Fruit fly (Drosophila melanogaster): ENCODE measurements around the gene CG14711.

Gene CG14711

dm6 chr3R:11670888-11671287, 47.7 kb downstream of the CG14711 start:
- no peak for TF ChIP-seq ey (GFP tag; optimal IDR thresholded peaks at IDR 0.05)
- TF ChIP-seq br (GFP tag; optimal IDR thresholded peaks at IDR 0.05), result no peak
- TF ChIP-seq brk (GFP tag; optimal IDR thresholded peaks at IDR 0.05), result no peak
- TF ChIP-seq Abd-B (GFP tag; optimal IDR thresholded peaks at IDR 0.05), result no peak
- TF ChIP-seq jim (GFP tag; optimal IDR thresholded peaks at IDR 0.05), result no peak
- no peak for TF ChIP-seq fru (GFP tag; optimal IDR thresholded peaks at IDR 0.05)
- no peak for TF ChIP-seq sage (GFP tag; optimal IDR thresholded peaks at IDR 0.05)
- no peak for TF ChIP-seq CG32264 (GFP tag; optimal IDR thresholded peaks at IDR 0.05)
- TF ChIP-seq Rel (GFP tag; optimal IDR thresholded peaks at IDR 0.05), result no peak
- no peak for TF ChIP-seq Rel (tag; optimal IDR thresholded peaks at IDR 0.05)
- TF ChIP-seq HLH106 (tag; optimal IDR thresholded peaks at IDR 0.05), result no peak

DNA sequence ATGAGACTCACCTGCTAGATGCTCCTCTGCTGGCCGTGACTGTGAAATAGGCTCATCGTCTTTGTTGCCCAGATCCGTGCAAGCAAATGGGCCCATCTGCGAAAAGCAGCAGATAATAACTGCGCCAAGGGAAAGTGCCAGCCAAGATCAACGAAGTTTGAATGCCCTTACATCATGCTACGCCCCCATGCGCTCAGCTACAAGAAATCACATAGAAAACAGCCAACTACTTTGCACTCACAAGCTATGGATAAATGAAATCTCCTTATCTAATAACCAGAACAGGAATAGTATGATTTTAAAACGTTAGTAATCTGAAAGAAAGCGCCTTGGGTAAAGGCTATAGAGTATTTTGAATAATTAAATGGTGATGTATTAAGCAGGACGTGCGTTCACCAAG, 48.6 kb downstream of the CG14711 start:
- TF ChIP-seq Hnf4 (GFP tag; optimal IDR thresholded peaks at IDR 0.05) (no peak), foxo (GFP tag; optimal IDR thresholded peaks at IDR 0.05) (peak in 1 of 2 experiments; percentile 19)

DNA sequence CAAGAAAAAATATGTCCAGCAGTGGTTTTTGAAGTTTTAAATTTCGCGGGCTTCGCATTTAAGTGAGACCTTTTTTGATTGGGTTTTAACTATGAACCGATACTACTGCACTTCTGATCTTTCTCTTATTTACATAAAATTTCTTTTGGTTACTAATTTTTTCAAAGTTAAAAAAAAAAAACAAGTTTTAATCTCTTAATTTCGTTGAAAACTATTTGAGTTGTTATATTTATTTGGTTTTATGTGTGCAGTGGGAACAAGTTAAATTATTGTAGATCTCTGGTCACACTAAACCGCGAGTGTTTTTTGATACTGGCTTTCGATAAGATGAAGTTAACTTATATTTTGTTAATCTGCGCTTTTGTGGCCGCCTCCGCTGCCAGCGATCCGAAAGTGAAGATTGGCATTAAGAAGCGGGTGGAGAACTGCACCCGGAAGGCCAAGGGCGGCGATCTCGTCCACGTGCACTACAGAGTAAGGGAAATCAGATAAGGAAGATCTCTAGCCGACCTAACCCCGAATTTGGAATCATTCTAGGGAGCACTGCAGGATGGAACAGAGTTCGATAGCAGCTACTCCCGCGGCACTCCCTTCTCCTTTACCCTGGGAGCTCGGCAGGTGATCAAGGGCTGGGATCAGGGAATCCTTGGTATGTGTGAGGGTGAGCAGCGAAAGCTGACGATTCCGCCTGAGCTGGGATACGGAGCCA, 51.0 kb downstream of the CG14711 start, which contains the start of gene CG14715:
Gene CG14715 (plus strand): TSS at position 267 of the 709 bp plus-strand sequence.
- TF ChIP-seq GATAd (GFP tag; optimal IDR thresholded peaks at IDR 0.05) (no peak), Vsx2 (GFP tag; optimal IDR thresholded peaks at IDR 0.05; ENCODE audit: partially characterized antibody) (no peak), woc (GFP tag; optimal IDR thresholded peaks at IDR 0.05) (peak; percentile 27), Rel (GFP tag; optimal IDR thresholded peaks at IDR 0.05) (no peak), Rel (tag; optimal IDR thresholded peaks at IDR 0.05) (peak; percentile 1), foxo (GFP tag; optimal IDR thresholded peaks at IDR 0.05) (peak in 1 of 2 experiments; percentile 54), Sp1 (GFP tag; optimal IDR thresholded peaks at IDR 0.05) (peak; percentile 16), OdsH (GFP tag; optimal IDR thresholded peaks at IDR 0.05) (peak; percentile 28), HLH106 (tag; optimal IDR thresholded peaks at IDR 0.05) (peak; percentile 18), psq (GFP tag; optimal IDR thresholded peaks at IDR 0.05) (no peak), fru (GFP tag; optimal IDR thresholded peaks at IDR 0.05) (peak; percentile 54), ey (GFP tag; optimal IDR thresholded peaks at IDR 0.05) (peak; percentile 49), h (GFP tag; optimal IDR thresholded peaks at IDR 0.05) (peak; percentile 57), rgr (GFP tag; optimal IDR thresholded peaks at IDR 0.05) (peak; percentile 46)

Measured in whole organism, wandering third instar larva.